Fruit fly (Drosophila melanogaster) whole organism, embryonic: ENCODE measurements around the gene CG3529.

Experiments
- Bgb ChIP-seq: fragments of 200-800 bp; sonication (Bioruptor generic); IDR thresholded peaks from 2 replicates; pipeline ENCODE4 v1.3.6; 2022; ENCODE audit warnings: missing biosample characterization, missing genetic modification characterization; ENCODE audit not compliant: partially characterized antibody
- CG11085 ChIP-seq: fragments of 200-800 bp; sonication (Bioruptor generic); IDR thresholded peaks from 2 replicates; pipeline ENCODE4 v1.3.6; 2022; ENCODE audit warnings: missing biosample characterization, missing genetic modification characterization
- CG11504 ChIP-seq: fragments of 200-800 bp; sonication (Bioruptor generic); optimal IDR thresholded peaks from 3 replicates; lab custom pipeline; 2019; ENCODE audit warnings: missing biosample characterization, mild to moderate bottlenecking, missing genetic modification characterization, moderate library complexity
- CG12219 ChIP-seq: fragments of 200-800 bp; sonication (Bioruptor generic); optimal IDR thresholded peaks from 3 replicates; lab custom pipeline; 2018; ENCODE audit warnings: missing biosample characterization, mild to moderate bottlenecking, missing genetic modification characterization
- CG12299 ChIP-seq: fragments of 200-800 bp; sonication (Bioruptor generic); optimal IDR thresholded peaks from 2 replicates; lab custom pipeline; 2018; ENCODE audit warnings: missing biosample characterization, mild to moderate bottlenecking, missing genetic modification characterization
- CG13287 ChIP-seq: fragments of 200-800 bp; sonication (Bioruptor generic); IDR thresholded peaks from 2 replicates; pipeline ENCODE4 v1.3.6; 2022; ENCODE audit warnings: missing biosample characterization, missing genetic modification characterization; ENCODE audit not compliant: partially characterized antibody
- CG14441 ChIP-seq: fragments of 200-800 bp; sonication (Bioruptor generic); IDR thresholded peaks from 2 replicates; pipeline ENCODE4 v1.3.6; 2022; ENCODE audit warnings: missing biosample characterization, missing genetic modification characterization
- CG15479 ChIP-seq: fragments of 200-800 bp; sonication (Bioruptor generic); optimal IDR thresholded peaks from 3 replicates; lab custom pipeline; 2019; ENCODE audit warnings: missing biosample characterization, mild to moderate bottlenecking, missing genetic modification characterization, moderate library complexity
- CG15601 ChIP-seq: fragments of 200-800 bp; sonication (Bioruptor generic); optimal IDR thresholded peaks from 3 replicates; lab custom pipeline; 2019; ENCODE audit warnings: missing biosample characterization, mild to moderate bottlenecking, missing genetic modification characterization, moderate library complexity
- CG17361 ChIP-seq: fragments of 200-800 bp; sonication (Bioruptor generic); IDR thresholded peaks from 3 replicates; pipeline ENCODE4 v1.3.6; 2022; ENCODE audit warnings: missing biosample characterization, missing genetic modification characterization
- CG18262 ChIP-seq: fragments of 200-800 bp; optimal IDR thresholded peaks from 3 replicates; lab custom pipeline; 2019; ENCODE audit warnings: missing biosample characterization, mild to moderate bottlenecking, missing genetic modification characterization, moderate library complexity
- CG2712 ChIP-seq: fragments of 200-800 bp; optimal IDR thresholded peaks from 3 replicates; lab custom pipeline; 2019; ENCODE audit warnings: missing biosample characterization, mild to moderate bottlenecking, missing genetic modification characterization, moderate library complexity
- CG43689 ChIP-seq: fragments of 200-800 bp; sonication (Bioruptor generic); IDR thresholded peaks from 2 replicates; pipeline ENCODE4 v1.3.6; 2022; ENCODE audit warnings: missing biosample characterization, missing genetic modification characterization
- CG5245 ChIP-seq: fragments of 200-800 bp; sonication (Bioruptor generic); optimal IDR thresholded peaks from 3 replicates; lab custom pipeline; 2016; ENCODE audit warnings: missing biosample characterization, missing genetic modification characterization
- CG6689 ChIP-seq: fragments of 200-800 bp; sonication (Bioruptor generic); IDR thresholded peaks from 2 replicates; pipeline ENCODE4 v1.3.6; 2022; ENCODE audit warnings: missing biosample characterization, missing genetic modification characterization
- CG7372 ChIP-seq: fragments of 200-800 bp; sonication (Bioruptor generic); IDR thresholded peaks from 2 replicates; pipeline ENCODE4 v1.3.6; 2022; ENCODE audit warnings: missing biosample characterization, missing genetic modification characterization
- CG7786 ChIP-seq: fragments of 200-800 bp; sonication (Bioruptor generic); optimal IDR thresholded peaks from 2 replicates; lab custom pipeline; 2016; ENCODE audit warnings: missing biosample characterization, missing genetic modification characterization
- CG8290 ChIP-seq, 3 experiments: fragments of 200-800 bp; sonication (Bioruptor generic); optimal IDR thresholded peaks; 2 replicates each; lab custom pipeline; 2016 to 2019; ENCODE audit warnings: missing biosample characterization in 3 of 3, missing genetic modification characterization in 3 of 3, mild to moderate bottlenecking in 2 of 3, moderate library complexity in 1 of 3
- CG9932 ChIP-seq: fragments of 200-800 bp; sonication (Bioruptor generic); IDR thresholded peaks from 2 replicates; pipeline ENCODE4 v1.3.6; 2022; ENCODE audit warnings: missing biosample characterization, missing genetic modification characterization
- D19A ChIP-seq: fragments of 200-800 bp; optimal IDR thresholded peaks from 3 replicates; lab custom pipeline; 2019; ENCODE audit warnings: missing biosample characterization, mild to moderate bottlenecking, missing genetic modification characterization, moderate library complexity
- Doc3 ChIP-seq: fragments of 200-800 bp; sonication (Bioruptor generic); IDR thresholded peaks from 3 replicates; pipeline ENCODE4 v1.3.6; 2022; ENCODE audit warnings: missing biosample characterization, missing genetic modification characterization; ENCODE audit not compliant: partially characterized antibody
- E2f1 ChIP-seq: fragments of 200-800 bp; sonication (Bioruptor generic); IDR thresholded peaks from 2 replicates; pipeline ENCODE4 v1.3.6; 2022; ENCODE audit warnings: missing biosample characterization, missing genetic modification characterization
- Ets65A ChIP-seq: fragments of 200-800 bp; sonication (Bioruptor generic); peaks from one replicate; lab custom pipeline; 2016; ENCODE audit warnings: missing biosample characterization, missing genetic modification characterization
- H2.0 ChIP-seq: fragments of 200-800 bp; sonication (Bioruptor generic); IDR thresholded peaks from 2 replicates; pipeline ENCODE4 v1.3.6; 2022; ENCODE audit warnings: missing biosample characterization, missing genetic modification characterization
- Hr51 ChIP-seq, 2 experiments: fragments of 200-800 bp; sonication (Bioruptor generic); optimal IDR thresholded peaks; 2 replicates in 1 of 2; 3 replicates in 1 of 2; lab custom pipeline; 2016 to 2018; ENCODE audit warnings: missing biosample characterization in 2 of 2, missing genetic modification characterization in 2 of 2, mild to moderate bottlenecking in 1 of 2, moderate library complexity in 1 of 2
- Lhr ChIP-seq: fragments of 200-800 bp; sonication (Bioruptor generic); optimal IDR thresholded peaks from 3 replicates; lab custom pipeline; 2017; ENCODE audit warnings: mild to moderate bottlenecking, missing biosample characterization, missing genetic modification reagents, missing genetic modification characterization
- Ptx1 ChIP-seq: fragments of 200-800 bp; sonication (Bioruptor generic); IDR thresholded peaks from 2 replicates; pipeline ENCODE4 v1.3.6; 2022; ENCODE audit warnings: missing biosample characterization, missing genetic modification characterization
- Stat92E ChIP-seq, 3 experiments: fragments of >200 bp in 2 of 3; fragments of 200-800 bp in 1 of 3; sonication (Bioruptor generic) in 1 of 3; optimal IDR thresholded peaks; 2 replicates each; lab custom pipeline; 2017 to 2019; ENCODE audit warnings: missing biosample characterization in 3 of 3, missing genetic modification characterization in 3 of 3, mild to moderate bottlenecking in 1 of 3, moderate library complexity in 1 of 3
- croc ChIP-seq: fragments of 200-800 bp; sonication (Bioruptor generic); conservative IDR thresholded peaks from 3 replicates; pipeline ENCODE4 v1.3.6; 2022; ENCODE audit warnings: missing biosample characterization, missing genetic modification characterization
- crol ChIP-seq: fragments of 200-800 bp; sonication (Bioruptor generic); IDR thresholded peaks from 2 replicates; pipeline ENCODE4 v1.3.6; 2022; ENCODE audit warnings: missing biosample characterization, missing genetic modification characterization
- ewg ChIP-seq: fragments of 200-800 bp; sonication (Bioruptor generic); optimal IDR thresholded peaks from 3 replicates; lab custom pipeline; 2017; ENCODE audit warnings: mild to moderate bottlenecking, missing biosample characterization, missing genetic modification reagents, missing genetic modification characterization
- fd96Cb ChIP-seq: fragments of 200-800 bp; sonication (Bioruptor generic); optimal IDR thresholded peaks from 2 replicates; lab custom pipeline; 2018; ENCODE audit warnings: missing biosample characterization, mild to moderate bottlenecking, missing genetic modification characterization, moderate library complexity
- gcm ChIP-seq: fragments of 200-800 bp; sonication (Bioruptor generic); optimal IDR thresholded peaks from 2 replicates; lab custom pipeline; 2019; ENCODE audit warnings: missing biosample characterization, mild to moderate bottlenecking, missing genetic modification characterization, moderate library complexity
- gt ChIP-seq: fragments of 200-800 bp; sonication (Bioruptor generic); IDR thresholded peaks from 2 replicates; pipeline ENCODE4 v1.3.6; 2022; ENCODE audit warnings: missing biosample characterization, missing genetic modification characterization
- ind ChIP-seq: fragments of 200-800 bp; sonication (Bioruptor generic); optimal IDR thresholded peaks from 3 replicates; lab custom pipeline; 2016; ENCODE audit warnings: missing biosample characterization, missing genetic modification characterization
- jumu ChIP-seq: fragments of 200-800 bp; sonication (Bioruptor generic); optimal IDR thresholded peaks from 3 replicates; lab custom pipeline; 2016; ENCODE audit warnings: missing biosample characterization, missing genetic modification characterization
- lmd ChIP-seq: fragments of 200-800 bp; sonication (Bioruptor generic); IDR thresholded peaks from 2 replicates; pipeline ENCODE4 v1.3.6; 2022; ENCODE audit warnings: missing biosample characterization, missing genetic modification characterization
- mam ChIP-seq: fragments of 200-800 bp; sonication (Bioruptor generic); optimal IDR thresholded peaks from 3 replicates; lab custom pipeline; 2016; ENCODE audit warnings: missing biosample characterization, missing genetic modification characterization
- odd ChIP-seq: fragments of 200-800 bp; sonication (Bioruptor generic); optimal IDR thresholded peaks from 2 replicates; lab custom pipeline; 2017; ENCODE audit warnings: missing biosample characterization, mild to moderate bottlenecking, missing genetic modification characterization
- pho ChIP-seq: fragments of 200-800 bp; sonication (Bioruptor generic); optimal IDR thresholded peaks from 2 replicates; lab custom pipeline; 2016; ENCODE audit warnings: missing biosample characterization, missing genetic modification characterization
- run ChIP-seq: fragments of 200-800 bp; sonication (Bioruptor generic); optimal IDR thresholded peaks from 3 replicates; lab custom pipeline; 2018; ENCODE audit warnings: missing biosample characterization, mild to moderate bottlenecking, missing genetic modification characterization
- slbo ChIP-seq: fragments of 200-800 bp; sonication (Bioruptor generic); IDR thresholded peaks from 2 replicates; pipeline ENCODE4 v1.3.6; 2022; ENCODE audit warnings: missing biosample characterization, missing genetic modification characterization
- stc ChIP-seq: fragments of 200-800 bp; sonication (Bioruptor generic); IDR thresholded peaks from 2 replicates; pipeline ENCODE4 v1.3.6; 2022; ENCODE audit warnings: missing biosample characterization, missing genetic modification characterization
- tx ChIP-seq: fragments of 200-800 bp; sonication (Bioruptor generic); optimal IDR thresholded peaks from 2 replicates; lab custom pipeline; 2016; ENCODE audit warnings: missing biosample characterization, missing genetic modification characterization
- unc-4 ChIP-seq: fragments of 200-800 bp; sonication (Bioruptor generic); IDR thresholded peaks from 2 replicates; pipeline ENCODE4 v1.3.6; 2022; ENCODE audit warnings: missing biosample characterization, missing genetic modification characterization; ENCODE audit not compliant: partially characterized antibody
- unpg ChIP-seq: fragments of 200-800 bp; sonication (Bioruptor generic); optimal IDR thresholded peaks from 3 replicates; lab custom pipeline; 2018; ENCODE audit warnings: missing biosample characterization, mild to moderate bottlenecking, missing genetic modification characterization, moderate library complexity
- zen ChIP-seq: fragments of 200-800 bp; sonication (Bioruptor generic); optimal IDR thresholded peaks from 3 replicates; lab custom pipeline; 2018; ENCODE audit warnings: missing biosample characterization, mild to moderate bottlenecking, missing genetic modification characterization, moderate library complexity
- zen2 ChIP-seq: fragments of 200-800 bp; sonication (Bioruptor generic); IDR thresholded peaks from 3 replicates; pipeline ENCODE4 v1.3.6; 2022; ENCODE audit warnings: missing biosample characterization, missing genetic modification characterization; ENCODE audit not compliant: partially characterized antibody
- zfh2 ChIP-seq: fragments of 200-800 bp; sonication (Bioruptor generic); optimal IDR thresholded peaks from 2 replicates; lab custom pipeline; 2016; ENCODE audit warnings: missing biosample characterization, missing genetic modification characterization

The CG3529 gene

DNA sequence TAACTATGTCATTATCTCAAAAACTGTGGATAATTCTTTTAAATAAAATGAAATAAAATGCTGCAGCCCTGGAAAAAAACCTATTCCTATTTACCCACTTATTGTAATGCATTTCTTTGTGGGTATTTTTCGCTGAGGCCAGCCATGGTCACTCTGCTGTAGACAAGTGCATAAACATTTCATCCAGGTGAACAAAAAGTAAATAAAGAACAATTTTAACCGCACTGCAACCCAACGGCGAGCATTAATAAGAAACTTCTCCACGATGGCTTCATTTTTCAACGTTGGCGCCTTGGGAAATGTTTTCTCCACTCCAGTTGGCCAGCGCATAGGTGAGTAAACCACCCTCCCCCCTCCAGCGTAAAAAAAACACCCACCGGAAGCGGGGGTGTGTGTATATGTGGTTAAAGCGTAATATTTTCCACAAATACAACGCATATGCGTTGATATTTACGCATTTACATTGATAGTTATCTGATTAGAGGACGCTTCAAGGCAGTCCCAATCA, at the start of gene CG3529 (continued):
- peak in 1 of 2 experiments; percentile 17 for TF ChIP-seq Hr51 (GFP tag; optimal IDR thresholded peaks at IDR 0.05; lab: Kevin White, UChicago)
- no peak for TF ChIP-seq stc
- TF ChIP-seq CG6689 (GFP tag; lab: Robert Waterston, UW): no peak; the same call in 1 of the 2 replicates
- 0 out of 3 replicates have a peak, but pooled peaks have one; percentile 19 for TF ChIP-seq CG17361 (GFP tag; lab: Robert Waterston, UW)
- TF ChIP-seq unc-4 (GFP tag; lab: Robert Waterston, UW): no peak
- TF ChIP-seq ind (GFP tag; lab: Kevin White, UChicago): no peak
- peak; percentile 45 for TF ChIP-seq CG15601 (tag; lab: Kevin White, UChicago)
- TF ChIP-seq Bgb (GFP tag; lab: Robert Waterston, UW): no peak; the same call in 1 of the 2 replicates
- TF ChIP-seq CG5245: no peak
- peak; percentile 16 for TF ChIP-seq fd96Cb
- TF ChIP-seq pho (GFP tag; lab: Kevin White, UChicago): no peak
- TF ChIP-seq CG18262 (tag; lab: Kevin White, UChicago): peak; percentile 18
- TF ChIP-seq CG12219 (GFP tag; lab: Kevin White, UChicago): peak; percentile 4
- no peak for TF ChIP-seq CG12299 (tag; lab: Kevin White, UChicago)
- peak; percentile 62 for TF ChIP-seq Ets65A (GFP tag; lab: Kevin White, UChicago)
- TF ChIP-seq CG9932 (GFP tag; lab: Robert Waterston, UW): peak; percentile 42; the same call in 1 of the 2 replicates
- TF ChIP-seq CG15479 (GFP tag; lab: Kevin White, UChicago): no peak
- TF ChIP-seq CG11504 (tag; lab: Kevin White, UChicago): peak; percentile 45
- TF ChIP-seq run: no peak
- TF ChIP-seq D19A (tag; lab: Kevin White, UChicago): peak; percentile 44
- TF ChIP-seq zfh2 (GFP tag; lab: Kevin White, UChicago): no peak
- TF ChIP-seq ewg (GFP tag; lab: Kevin White, UChicago): peak; percentile 14
- no peak for TF ChIP-seq CG11085 (GFP tag; lab: Robert Waterston, UW)
- no peak for TF ChIP-seq Ptx1
- TF ChIP-seq CG7786 (GFP tag; lab: Kevin White, UChicago): peak; percentile 8
- TF ChIP-seq gt: no peak
- TF ChIP-seq CG13287 (GFP tag; lab: Robert Waterston, UW): peak; percentile 29; the same call in 1 of the 2 replicates
- TF ChIP-seq CG43689 (GFP tag; lab: Robert Waterston, UW): no peak
- peak; percentile 13 for TF ChIP-seq CG8290 (GFP tag; optimal IDR thresholded peaks at IDR 0.05; lab: Kevin White, UChicago)
- TF ChIP-seq CG8290 (tag; optimal IDR thresholded peaks at IDR 0.05; lab: Kevin White, UChicago): peak; percentile 39 to 42
- no peak for TF ChIP-seq tx (GFP tag; lab: Kevin White, UChicago)
- no peak for TF ChIP-seq CG7372 (GFP tag; lab: Robert Waterston, UW)
- TF ChIP-seq CG2712 (tag; lab: Kevin White, UChicago): peak; percentile 57
- peak; percentile 21 for TF ChIP-seq Lhr (GFP tag; lab: Kevin White, UChicago)
- TF ChIP-seq odd (GFP tag; lab: Kevin White, UChicago): peak; percentile 18
- TF ChIP-seq zen2 (GFP tag; lab: Robert Waterston, UW): no peak
- TF ChIP-seq slbo: 0 out of 2 replicates have a peak, but pooled peaks have one; percentile 31
- no peak for TF ChIP-seq jumu (GFP tag; lab: Kevin White, UChicago)
- TF ChIP-seq Doc3 (GFP tag; lab: Robert Waterston, UW): no peak
- TF ChIP-seq H2.0: peak; percentile 27; the same call in 1 of the 2 replicates
- no peak; the same call in 1 of the 2 replicates for TF ChIP-seq lmd (GFP tag; lab: Robert Waterston, UW)
- TF ChIP-seq mam: peak; percentile 14
- peak; percentile 3 for TF ChIP-seq gcm (GFP tag; lab: Kevin White, UChicago)
- TF ChIP-seq CG14441 (GFP tag; lab: Robert Waterston, UW): no peak
- no peak for TF ChIP-seq zen (tag; lab: Kevin White, UChicago)
- TF ChIP-seq E2f1 (GFP tag; lab: Robert Waterston, UW): no peak
- peak in 1 of 3 experiments; percentile 54 for TF ChIP-seq Stat92E (GFP tag; optimal IDR thresholded peaks at IDR 0.05; lab: Kevin White, UChicago)
- peak; percentile 89 for TF ChIP-seq crol
- TF ChIP-seq unpg (GFP tag; lab: Kevin White, UChicago): no peak
- no peak for TF ChIP-seq croc (GFP tag; lab: Robert Waterston, UW)
